Fruit fly (Drosophila melanogaster): Measurements from ENCODE around the gene ham.

DNA sequence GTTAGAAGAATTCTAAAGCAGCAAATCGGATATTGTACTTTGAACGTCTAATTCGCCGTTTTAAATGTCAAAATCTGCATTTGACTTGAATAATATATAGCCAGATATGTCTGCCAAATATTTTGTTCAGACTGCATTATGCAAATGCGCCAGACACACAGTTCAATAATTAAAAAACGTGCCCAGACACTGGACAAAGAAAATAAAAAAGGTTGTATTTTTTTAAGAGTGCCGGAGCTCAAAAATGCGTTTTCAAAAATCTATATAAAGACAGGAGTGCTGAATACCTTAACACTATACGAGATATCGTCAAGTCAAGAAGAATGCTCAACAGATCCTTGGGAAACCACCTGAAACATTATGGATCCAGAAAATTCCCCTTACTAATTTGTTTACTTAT is 19.6 kb upstream of the ham start, which contains the start of the genes CG17325 and CG42305:
- TF ChIP-seq CG8478 (optimal IDR thresholded peaks at IDR 0.05) (no peak), CTCF (optimal IDR thresholded peaks at IDR 0.05) (no peak)
